Worm (Caenorhabditis elegans): ENCODE data around the gene erp-44.3.

The erp-44.3 gene

DNA sequence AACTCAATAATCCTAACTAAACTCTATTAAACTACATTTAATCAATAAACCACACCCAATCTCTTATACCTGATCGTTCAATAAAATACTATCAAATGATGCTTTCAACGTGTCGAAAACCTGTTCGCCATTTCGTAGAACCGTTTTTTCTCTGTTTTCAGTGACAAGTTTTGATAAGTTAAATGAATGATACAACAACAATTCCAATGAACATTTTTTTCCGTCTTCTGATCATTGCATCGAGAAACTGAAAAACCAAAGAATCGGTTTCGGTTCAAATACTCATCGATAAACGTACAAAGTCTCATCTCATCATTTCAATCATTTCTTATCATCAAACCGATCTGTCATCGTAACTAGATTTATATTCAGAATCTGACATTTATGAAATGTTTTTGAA is 19.3 kb upstream of the erp-44.3 start:
- TF ChIP-seq mxl-3 (GFP tag; optimal IDR thresholded peaks at IDR 0.05) (peak; percentile 73), unc-62 (GFP tag; optimal IDR thresholded peaks at IDR 0.05 in 1 of 2) (peak in 1 of 2 experiments; percentile 81), unc-62 (tag; optimal IDR thresholded peaks at IDR 0.05) (no peak), nhr-48 (tag; optimal IDR thresholded peaks at IDR 0.05) (peak; percentile 9), lin-13 (GFP tag; optimal IDR thresholded peaks at IDR 0.05) (no peak), spr-3 (GFP tag; optimal IDR thresholded peaks at IDR 0.05) (no peak), dmd-6 (GFP tag; IDR thresholded peaks at IDR 0.05) (peak; percentile 59; the same call in 1 of the 2 replicates)

- no peak for TF ChIP-seq saeg-2 (GFP tag; IDR thresholded peaks at IDR 0.05)
- peak in 1 of 2 experiments; percentile 94 for TF ChIP-seq unc-62 (GFP tag; optimal IDR thresholded peaks at IDR 0.05 in 1 of 2)
- no peak for TF ChIP-seq unc-62 (tag; optimal IDR thresholded peaks at IDR 0.05)
Measured at ce11 chrIV:8105083-8105482, 17.4 kb upstream of the erp-44.3 start.

DNA sequence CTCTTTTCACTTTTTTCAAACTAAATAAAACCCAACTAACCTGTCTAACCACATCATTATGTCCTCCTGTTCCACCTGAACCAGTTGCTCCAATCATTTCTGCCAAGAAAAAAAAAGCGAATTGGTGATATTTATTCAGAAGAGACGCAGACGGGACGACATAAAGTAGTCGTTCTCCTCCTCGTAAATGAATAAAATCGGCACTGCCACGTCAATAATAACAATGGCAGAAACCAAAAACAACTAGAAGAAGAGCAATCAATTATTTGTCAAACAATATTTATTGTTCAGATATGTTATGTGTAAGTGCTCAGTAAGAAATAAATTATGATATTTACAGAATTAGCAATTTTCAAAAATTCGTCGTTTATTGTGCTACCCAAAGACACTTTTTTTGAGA is 14.9 kb upstream of the erp-44.3 start, which contains the start of gene rabs-5:
rabs-5 (minus strand) TSS at position 101 of the 400 bp plus-strand sequence.
- no peak for TF ChIP-seq hlh-11 (tag; optimal IDR thresholded peaks at IDR 0.05)

DNA sequence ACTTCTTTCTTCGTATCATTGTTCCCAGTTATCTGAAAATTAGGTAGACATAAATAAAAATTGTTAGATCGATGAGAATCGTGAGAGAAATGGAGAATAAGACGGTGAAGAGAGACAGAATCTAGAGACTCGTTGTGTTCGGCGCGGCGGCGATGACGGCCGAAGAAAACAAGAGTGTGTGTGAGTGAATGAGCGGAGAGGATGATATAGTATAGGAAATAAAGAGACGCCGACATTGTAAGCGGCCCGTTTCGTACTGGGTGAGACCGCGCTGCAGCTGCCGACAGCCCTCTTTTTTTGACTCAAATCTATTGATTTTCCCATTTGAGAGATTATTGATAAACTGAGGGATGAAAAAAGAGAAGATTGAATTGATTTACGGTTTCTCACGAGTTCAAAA is 10.3 kb upstream of the erp-44.3 start, which contains the start of gene Y42H9AR.4:
Y42H9AR.4 (minus strand) TSS at position 32 of the 400 bp plus-strand sequence.
- TF ChIP-seq arid-1 (GFP tag; conservative IDR thresholded peaks at IDR 0.05), result 0 out of 2 replicates have a peak, but pooled peaks have one; percentile 4
- peak in 1 of 2 experiments; percentile 28 for TF ChIP-seq daf-16 (GFP tag; optimal IDR thresholded peaks at IDR 0.05)
- TF ChIP-seq daf-16 (tag; optimal IDR thresholded peaks at IDR 0.05), result peak; percentile 65
- peak; percentile 53 for TF ChIP-seq nhr-28 (tag; optimal IDR thresholded peaks at IDR 0.05)
- no peak for TF ChIP-seq cey-2 (tag; optimal IDR thresholded peaks at IDR 0.05; ENCODE audit: borderline replicate concordance, insufficient read depth)
- TF ChIP-seq F37D6.2 (tag; optimal IDR thresholded peaks at IDR 0.05), result no peak
- TF ChIP-seq aha-1 (tag), result no peak
- no peak for TF ChIP-seq F44E2.7 (GFP tag; IDR thresholded peaks at IDR 0.05)
- TF ChIP-seq T20F7.1 (GFP tag; optimal IDR thresholded peaks at IDR 0.05), result no peak
- peak; percentile 33; the same call in 1 of the 2 replicates for TF ChIP-seq ctbp-1 (GFP tag; IDR thresholded peaks at IDR 0.05)
- TF ChIP-seq lin-29 (GFP tag; IDR thresholded peaks at IDR 0.05), result no peak
- TF ChIP-seq hlh-11 (tag; optimal IDR thresholded peaks at IDR 0.05), result peak; percentile 70
- TF ChIP-seq nhr-77 (tag; optimal IDR thresholded peaks at IDR 0.05), result peak; percentile 3
- TF ChIP-seq madf-5 (GFP tag; IDR thresholded peaks at IDR 0.05), result no peak
- no peak for TF ChIP-seq dmd-8 (GFP tag; IDR thresholded peaks at IDR 0.05)
- TF ChIP-seq nhr-11 (tag; optimal IDR thresholded peaks at IDR 0.05), result no peak
- TF ChIP-seq ceh-32 (tag; optimal IDR thresholded peaks at IDR 0.05; ENCODE audit: poor library complexity), result no peak
- TF ChIP-seq Y75B8A.6 (GFP tag; IDR thresholded peaks at IDR 0.05), result no peak
- peak in 1 of 2 experiments; percentile 66 for TF ChIP-seq unc-62 (GFP tag; optimal IDR thresholded peaks at IDR 0.05 in 1 of 2)
- TF ChIP-seq unc-62 (tag; optimal IDR thresholded peaks at IDR 0.05), result no peak
- no peak for TF ChIP-seq duxl-1 (tag; optimal IDR thresholded peaks at IDR 0.05; ENCODE audit: poor library complexity)
- TF ChIP-seq zfp-3 (GFP tag; conservative IDR thresholded peaks at IDR 0.05), result no peak
- TF ChIP-seq zip-11 (GFP tag; IDR thresholded peaks at IDR 0.05), result no peak
- no peak for TF ChIP-seq F49E8.2 (tag; optimal IDR thresholded peaks at IDR 0.05; ENCODE audit: borderline replicate concordance)
- peak; percentile 43 for TF ChIP-seq mep-1 (tag; optimal IDR thresholded peaks at IDR 0.05)
- TF ChIP-seq dmd-6 (GFP tag; IDR thresholded peaks at IDR 0.05), result no peak
- TF ChIP-seq set-16 (GFP tag; IDR thresholded peaks at IDR 0.05), result no peak
- no peak for TF ChIP-seq nhr-76 (tag; optimal IDR thresholded peaks at IDR 0.05)
- no peak for TF ChIP-seq pha-4 (GFP tag; IDR thresholded peaks at IDR 0.05)
- TF ChIP-seq pha-4 (tag; optimal IDR thresholded peaks at IDR 0.05), result no peak
- no peak for TF ChIP-seq zag-1 (tag; optimal IDR thresholded peaks at IDR 0.05)
- no peak for TF ChIP-seq gei-8 (GFP tag; optimal IDR thresholded peaks at IDR 0.05)
- TF ChIP-seq lin-13 (GFP tag; optimal IDR thresholded peaks at IDR 0.05), result no peak
- peak; percentile 9 for TF ChIP-seq hlh-30 (tag; optimal IDR thresholded peaks at IDR 0.05; ENCODE audit: insufficient read depth)
- TF ChIP-seq daf-8 (GFP tag; IDR thresholded peaks at IDR 0.05), result no peak
- no peak for TF ChIP-seq fkh-10 (GFP tag; optimal IDR thresholded peaks at IDR 0.05)
- TF ChIP-seq pqm-1 (tag; optimal IDR thresholded peaks at IDR 0.05), result no peak
- TF ChIP-seq nhr-48 (tag; optimal IDR thresholded peaks at IDR 0.05), result peak; percentile 45
- no peak for TF ChIP-seq ceh-82 (tag; optimal IDR thresholded peaks at IDR 0.05)
- TF ChIP-seq lin-15B (tag; optimal IDR thresholded peaks at IDR 0.05), result no peak
- peak in 1 of 2 experiments; percentile 45 for TF ChIP-seq lsy-2 (tag; optimal IDR thresholded peaks at IDR 0.05)
- peak; percentile 60; the same call in 1 of the 2 replicates for TF ChIP-seq hmg-1.1 (GFP tag; IDR thresholded peaks at IDR 0.05)

Measured in whole organism, L4 larva.